Worm (Caenorhabditis elegans): ENCODE measurements around the gene cutl-23.

ce11 chrIII:5730041-5730440 is 39.9 kb upstream of the cutl-23 start:
- TF ChIP-seq ceh-31 (tag; optimal IDR thresholded peaks at IDR 0.05) (no peak), ceh-9 (tag; optimal IDR thresholded peaks at IDR 0.05) (no peak), K02D7.2 (tag; optimal IDR thresholded peaks at IDR 0.05) (no peak), pha-4 (tag; optimal IDR thresholded peaks at IDR 0.05) (no peak), ceh-2 (tag; optimal IDR thresholded peaks at IDR 0.05) (no peak), sox-4 (tag; optimal IDR thresholded peaks at IDR 0.05) (no peak), ztf-16 (tag; optimal IDR thresholded peaks at IDR 0.05) (no peak), npax-4 (tag; optimal IDR thresholded peaks at IDR 0.05) (no peak), ceh-14 (tag; optimal IDR thresholded peaks at IDR 0.05) (no peak), hlh-30 (tag; optimal IDR thresholded peaks at IDR 0.05; ENCODE audit: insufficient read depth) (no peak), C08G9.2 (tag; optimal IDR thresholded peaks at IDR 0.05) (no peak)

Data from whole organism, late embryonic.